Fruit fly (Drosophila melanogaster): ENCODE data around the gene CG31195.

- no peak for TF ChIP-seq CTCF (optimal IDR thresholded peaks at IDR 0.05)
- TF ChIP-seq CG8478 (optimal IDR thresholded peaks at IDR 0.05): no peak
Observed at dm6 chr3R:20779545-20779944, 17.4 kb upstream of the CG31195 start.
